Fruit fly (Drosophila melanogaster): Measurements from ENCODE around the gene pn.

- TF ChIP-seq cic (GFP tag; optimal IDR thresholded peaks at IDR 0.05) (no peak), Clk (GFP tag; optimal IDR thresholded peaks at IDR 0.05) (no peak), cnc (optimal IDR thresholded peaks at IDR 0.05) (no peak), CG11617 (GFP tag; optimal IDR thresholded peaks at IDR 0.05) (peak; percentile 15), kay (GFP tag; ENCODE audit: borderline replicate concordance) (no peak)
These were observed 12.4 kb upstream of the pn start for dm6 chrX:2168485-2169199.
